Fruit fly (Drosophila melanogaster) whole organism, wandering third instar larva: Measurements from ENCODE around the gene HP5.
A peak's percentile ranks its signal among the peaks of the same experiment; 100 is the strongest.

ENCODE experiments used
- Dfd ChIP-seq: fragments of >200 bp; optimal IDR thresholded peaks from 2 replicates; lab custom pipeline; 2017; ENCODE audit warnings: missing biosample characterization, missing genetic modification characterization
- h ChIP-seq: fragments of 200-800 bp; sonication (Bioruptor generic); optimal IDR thresholded peaks from 3 replicates; lab custom pipeline; 2016; ENCODE audit warnings: missing biosample characterization, mild to moderate bottlenecking, missing genetic modification characterization
- pan ChIP-seq: fragments of >200 bp; optimal IDR thresholded peaks from 2 replicates; lab custom pipeline; 2017
- psq ChIP-seq: fragments of 200-800 bp; sonication (Bioruptor generic); optimal IDR thresholded peaks from 3 replicates; lab custom pipeline; 2017; ENCODE audit warnings: missing biosample characterization, mild to moderate bottlenecking, missing genetic modification characterization, moderate library complexity
- usp ChIP-seq: fragments of >200 bp; optimal IDR thresholded peaks from 2 replicates; lab custom pipeline; 2017; ENCODE audit warnings: missing biosample characterization, missing genetic modification characterization

Gene HP5

dm6 chrX:11506210-11506609, 51.6 kb downstream of the HP5 start:
- TF ChIP-seq pan: no peak
- peak; percentile 35 for TF ChIP-seq psq (GFP tag; lab: Kevin White, UChicago)
- TF ChIP-seq Dfd (GFP tag; lab: Kevin White, UChicago): no peak
- TF ChIP-seq usp: no peak
- no peak for TF ChIP-seq h (GFP tag; lab: Kevin White, UChicago)
